Fruit fly (Drosophila melanogaster) whole organism, prepupa: Measurements from ENCODE around the gene zen2.
A peak's percentile ranks its signal among the peaks of the same experiment; 100 is the strongest.

Experiments
- Blimp-1 ChIP-seq: fragments of 200-800 bp; sonication (Bioruptor generic); optimal IDR thresholded peaks from 3 replicates; lab custom pipeline; 2017; ENCODE audit warnings: missing biosample characterization, missing genetic modification characterization, mild to moderate bottlenecking, moderate library complexity, missing genetic modification reagents
- CG11762 ChIP-seq: fragments of 200-800 bp; sonication (Bioruptor generic); optimal IDR thresholded peaks from 3 replicates; lab custom pipeline; 2016; ENCODE audit warnings: missing biosample characterization, missing genetic modification characterization; ENCODE audit not compliant: insufficient read depth
- CG11902 ChIP-seq: fragments of 200-800 bp; sonication (Bioruptor generic); optimal IDR thresholded peaks from 3 replicates; lab custom pipeline; 2016; ENCODE audit warnings: missing biosample characterization, missing genetic modification characterization
- CG15336 ChIP-seq: fragments of 200-800 bp; sonication (Bioruptor generic); IDR thresholded peaks from 2 replicates; pipeline ENCODE4 v1.3.6; 2022; ENCODE audit warnings: missing biosample characterization, missing genetic modification characterization
- CG16779 ChIP-seq: fragments of 200-800 bp; sonication (Bioruptor generic); optimal IDR thresholded peaks from 3 replicates; lab custom pipeline; 2017; ENCODE audit warnings: missing biosample characterization, mild to moderate bottlenecking, missing genetic modification characterization
- CG3032 ChIP-seq: fragments of 200-800 bp; optimal IDR thresholded peaks from 2 replicates; lab custom pipeline; 2019; ENCODE audit warnings: missing biosample characterization, mild to moderate bottlenecking, missing genetic modification characterization, moderate library complexity
- CG32006 ChIP-seq: fragments of 200-800 bp; sonication (Bioruptor generic); optimal IDR thresholded peaks from 3 replicates; lab custom pipeline; 2017; ENCODE audit warnings: missing biosample characterization, mild to moderate bottlenecking, missing genetic modification characterization
- CG3919 ChIP-seq: fragments of 200-800 bp; sonication (Bioruptor generic); optimal IDR thresholded peaks from 3 replicates; lab custom pipeline; 2016; ENCODE audit warnings: missing biosample characterization, missing genetic modification characterization
- CG4318 ChIP-seq: fragments of 200-800 bp; sonication (Bioruptor generic); optimal IDR thresholded peaks from 3 replicates; lab custom pipeline; 2017; ENCODE audit warnings: missing biosample characterization, mild to moderate bottlenecking, missing genetic modification characterization
- CG6163 ChIP-seq: fragments of 200-800 bp; sonication (Bioruptor generic); IDR thresholded peaks from 3 replicates; pipeline ENCODE4 v1.3.6; 2022; ENCODE audit warnings: missing biosample characterization, missing genetic modification characterization
- CG6276 ChIP-seq: fragments of 200-800 bp; sonication (Bioruptor generic); optimal IDR thresholded peaks from 2 replicates; lab custom pipeline; 2017; ENCODE audit warnings: missing biosample characterization, mild to moderate bottlenecking, missing genetic modification characterization
- CG6792 ChIP-seq: fragments of 200-800 bp; sonication (Bioruptor generic); optimal IDR thresholded peaks from 3 replicates; lab custom pipeline; 2016; ENCODE audit warnings: missing biosample characterization, missing genetic modification characterization
- CG6808 ChIP-seq: fragments of 200-800 bp; sonication (Bioruptor generic); optimal IDR thresholded peaks from 3 replicates; lab custom pipeline; 2017; ENCODE audit warnings: missing biosample characterization, missing genetic modification characterization, mild to moderate bottlenecking, moderate library complexity, missing genetic modification reagents
- CG6854 ChIP-seq: fragments of 200-800 bp; sonication (Bioruptor generic); optimal IDR thresholded peaks from 2 replicates; lab custom pipeline; 2017; ENCODE audit warnings: missing biosample characterization, mild to moderate bottlenecking, missing genetic modification characterization
- CG7368 ChIP-seq: fragments of 200-800 bp; sonication (Bioruptor generic); optimal IDR thresholded peaks from 3 replicates; lab custom pipeline; 2016; ENCODE audit warnings: missing biosample characterization, missing genetic modification characterization
- CG8319 ChIP-seq: fragments of 200-800 bp; sonication (Bioruptor generic); optimal IDR thresholded peaks from 3 replicates; lab custom pipeline; 2016; ENCODE audit warnings: missing biosample characterization, missing genetic modification characterization
- CG8632 ChIP-seq: fragments of 200-800 bp; sonication (Bioruptor generic); optimal IDR thresholded peaks from 3 replicates; lab custom pipeline; 2016; ENCODE audit warnings: missing biosample characterization, missing genetic modification characterization
- Eip75B ChIP-seq: fragments of 200-800 bp; sonication (Bioruptor generic); optimal IDR thresholded peaks from 3 replicates; lab custom pipeline; 2016; ENCODE audit warnings: missing biosample characterization, missing genetic modification characterization
- Eip78C ChIP-seq: fragments of 200-800 bp; sonication (Bioruptor generic); peaks from one replicate; lab custom pipeline; 2016; ENCODE audit warnings: missing biosample characterization, missing genetic modification characterization
- Eip93F ChIP-seq: fragments of 200-800 bp; sonication (Bioruptor generic); optimal IDR thresholded peaks from 2 replicates; lab custom pipeline; 2016; ENCODE audit warnings: missing biosample characterization, mild to moderate bottlenecking, missing genetic modification characterization
- Ets21C ChIP-seq: fragments of 200-800 bp; sonication (Bioruptor generic); optimal IDR thresholded peaks from 3 replicates; lab custom pipeline; 2016; ENCODE audit warnings: missing biosample characterization, missing genetic modification characterization
- Ets96B ChIP-seq: fragments of 200-800 bp; optimal IDR thresholded peaks from 2 replicates; lab custom pipeline; 2019; ENCODE audit warnings: missing biosample characterization, mild to moderate bottlenecking, missing genetic modification characterization, moderate library complexity
- Gug ChIP-seq: fragments of 200-800 bp; sonication (Bioruptor generic); IDR thresholded peaks from 2 replicates; pipeline ENCODE4 v1.3.6; 2022; ENCODE audit warnings: missing biosample characterization, missing genetic modification characterization
- Hr38 ChIP-seq: sonication (Bioruptor generic); optimal IDR thresholded peaks from 2 replicates; lab custom pipeline; 2016; ENCODE audit warnings: missing biosample characterization, missing genetic modification characterization
- OdsH ChIP-seq: fragments of 200-800 bp; sonication (Bioruptor generic); optimal IDR thresholded peaks from 3 replicates; lab custom pipeline; 2016; ENCODE audit warnings: missing biosample characterization, missing genetic modification characterization
- Smox ChIP-seq: fragments of 200-800 bp; sonication (Bioruptor generic); optimal IDR thresholded peaks from 3 replicates; lab custom pipeline; 2016; ENCODE audit warnings: missing biosample characterization, missing genetic modification characterization
- achi ChIP-seq: fragments of 200-800 bp; sonication (Bioruptor generic); optimal IDR thresholded peaks from 3 replicates; lab custom pipeline; 2016; ENCODE audit warnings: missing biosample characterization, missing genetic modification characterization
- cyc ChIP-seq: fragments of 200-800 bp; sonication (Bioruptor generic); optimal IDR thresholded peaks from 3 replicates; lab custom pipeline; 2016; ENCODE audit warnings: missing biosample characterization, missing genetic modification characterization
- dac ChIP-seq: fragments of 200-800 bp; sonication (Bioruptor generic); optimal IDR thresholded peaks from 2 replicates; lab custom pipeline; 2017; ENCODE audit warnings: missing biosample characterization, mild to moderate bottlenecking, missing genetic modification characterization
- eg ChIP-seq: fragments of 200-800 bp; sonication (Bioruptor generic); IDR thresholded peaks from 3 replicates; pipeline ENCODE4 v1.3.6; 2022; ENCODE audit warnings: missing biosample characterization, missing genetic modification characterization
- esn ChIP-seq: fragments of 200-800 bp; sonication (Bioruptor generic); optimal IDR thresholded peaks from 2 replicates; lab custom pipeline; 2016; ENCODE audit warnings: missing biosample characterization, mild to moderate bottlenecking, missing genetic modification characterization, moderate library complexity
- fd59A ChIP-seq: fragments of 200-800 bp; sonication (Bioruptor generic); optimal IDR thresholded peaks from 2 replicates; lab custom pipeline; 2017; ENCODE audit warnings: missing biosample characterization, mild to moderate bottlenecking, missing genetic modification characterization, missing genetic modification reagents
- fkh ChIP-seq: fragments of 200-800 bp; sonication (Bioruptor generic); optimal IDR thresholded peaks from 3 replicates; lab custom pipeline; 2017; ENCODE audit warnings: missing biosample characterization, mild to moderate bottlenecking, missing genetic modification characterization, moderate library complexity
- lz ChIP-seq: fragments of 200-800 bp; sonication (Bioruptor generic); optimal IDR thresholded peaks from 3 replicates; lab custom pipeline; 2016; ENCODE audit warnings: missing biosample characterization, missing genetic modification characterization
- pdm3 ChIP-seq: fragments of 200-800 bp; sonication (Bioruptor generic); optimal IDR thresholded peaks from 3 replicates; lab custom pipeline; 2016; ENCODE audit warnings: missing biosample characterization, missing genetic modification characterization
- salr ChIP-seq, 2 experiments: fragments of 200-800 bp; sonication (Bioruptor generic); optimal IDR thresholded peaks; 3 replicates each; lab custom pipeline; 2016 to 2018; ENCODE audit warnings: missing biosample characterization in 2 of 2, missing genetic modification characterization in 2 of 2, mild to moderate bottlenecking in 1 of 2
- topi ChIP-seq: fragments of 200-800 bp; sonication (Bioruptor generic); optimal IDR thresholded peaks from 3 replicates; lab custom pipeline; 2016; ENCODE audit warnings: missing biosample characterization, missing genetic modification characterization

Gene zen2

dm6 chr3R:6780004-6780403, 36.1 kb upstream of the zen2 start:
- TF ChIP-seq OdsH (GFP tag; lab: Kevin White, UChicago) (no peak), achi (GFP tag; lab: Kevin White, UChicago) (no peak), Blimp-1 (GFP tag; lab: Kevin White, UChicago) (no peak), pdm3 (GFP tag; lab: Kevin White, UChicago) (no peak), Ets96B (tag; lab: Kevin White, UChicago) (no peak), CG4318 (GFP tag; lab: Kevin White, UChicago) (no peak), CG6276 (no peak), CG6854 (GFP tag; lab: Kevin White, UChicago) (no peak), fkh (GFP tag; lab: Kevin White, UChicago) (no peak), CG7368 (no peak), CG32006 (GFP tag; lab: Kevin White, UChicago) (no peak), dac (GFP tag; lab: Kevin White, UChicago) (no peak), CG6792 (GFP tag; lab: Kevin White, UChicago) (no peak), Smox (GFP tag; lab: Kevin White, UChicago) (no peak), lz (no peak), fd59A (GFP tag; lab: Kevin White, UChicago) (no peak)

- TF ChIP-seq CG4318 (GFP tag; lab: Kevin White, UChicago) (no peak), CG15336 (GFP tag; lab: Robert Waterston, UW) (no peak), CG3919 (GFP tag; lab: Kevin White, UChicago) (no peak), CG3032 (tag; lab: Kevin White, UChicago) (no peak), CG6163 (no peak), eg (GFP tag; lab: Robert Waterston, UW) (no peak), lz (no peak), fd59A (GFP tag; lab: Kevin White, UChicago) (no peak), Eip93F (GFP tag; lab: Kevin White, UChicago) (no peak), salr (GFP tag; optimal IDR thresholded peaks at IDR 0.05; lab: Kevin White, UChicago) (no peak), cyc (GFP tag; lab: Kevin White, UChicago) (no peak), achi (GFP tag; lab: Kevin White, UChicago) (no peak), Hr38 (no peak), OdsH (GFP tag; lab: Kevin White, UChicago) (no peak), CG6854 (GFP tag; lab: Kevin White, UChicago) (no peak), CG6808 (no peak), CG7368 (no peak), topi (GFP tag; lab: Kevin White, UChicago) (no peak), Eip75B (GFP tag; lab: Kevin White, UChicago) (no peak), Gug (GFP tag; lab: Robert Waterston, UW) (no peak)
Measured at dm6 chr3R:6776797-6777196, 32.9 kb upstream of the zen2 start.

- TF ChIP-seq Eip75B (GFP tag; lab: Kevin White, UChicago) (no peak), CG8319 (GFP tag; lab: Kevin White, UChicago) (no peak), CG6854 (GFP tag; lab: Kevin White, UChicago) (no peak), CG16779 (no peak), Ets21C (no peak), CG11902 (GFP tag; lab: Kevin White, UChicago) (no peak)
Measured at dm6 chr3R:6771797-6772196, 27.9 kb upstream of the zen2 start.

- TF ChIP-seq CG11762 (GFP tag; lab: Kevin White, UChicago) (no peak), esn (no peak), CG11902 (GFP tag; lab: Kevin White, UChicago) (no peak), Eip78C (GFP tag; lab: Kevin White, UChicago) (peak; percentile 18), salr (GFP tag; optimal IDR thresholded peaks at IDR 0.05; lab: Kevin White, UChicago) (no peak), CG8632 (no peak)
Measured at dm6 chr3R:6768256-6768655, 24.3 kb upstream of the zen2 start.
